Worm (Caenorhabditis elegans): ENCODE results near the gene F59E12.9.

Gene F59E12.9

ce11 chrII:5667540-5667939 is 20.7 kb upstream of the F59E12.9 start:
- TF ChIP-seq bed-3 (GFP tag; optimal IDR thresholded peaks at IDR 0.05) (no peak), nhr-76 (tag; optimal IDR thresholded peaks at IDR 0.05) (no peak), sem-2 (GFP tag; optimal IDR thresholded peaks at IDR 0.05) (peak; percentile 50), drap-1 (GFP tag; optimal IDR thresholded peaks at IDR 0.05) (peak; percentile 55), blmp-1 (tag; optimal IDR thresholded peaks at IDR 0.05) (no peak), mls-2 (tag; optimal IDR thresholded peaks at IDR 0.05) (no peak), lsy-2 (tag; optimal IDR thresholded peaks at IDR 0.05) (no peak), lin-32 (GFP tag; optimal IDR thresholded peaks at IDR 0.05) (no peak), elt-3 (tag; optimal IDR thresholded peaks at IDR 0.05) (no peak), ceh-39 (tag; optimal IDR thresholded peaks at IDR 0.05) (peak; percentile 70), ceh-43 (GFP tag; optimal IDR thresholded peaks at IDR 0.05) (no peak), ztf-11 (tag; optimal IDR thresholded peaks at IDR 0.05) (no peak), snpc-4 (tag; optimal IDR thresholded peaks at IDR 0.05) (no peak), elt-1 (tag; optimal IDR thresholded peaks at IDR 0.05; ENCODE audit: borderline replicate concordance, insufficient read depth) (peak; percentile 52)

- TF ChIP-seq elt-1 (tag; optimal IDR thresholded peaks at IDR 0.05; ENCODE audit: borderline replicate concordance, insufficient read depth) = no peak
- TF ChIP-seq cnd-1 (tag; optimal IDR thresholded peaks at IDR 0.05) = no peak
- TF ChIP-seq pha-4 (tag; optimal IDR thresholded peaks at IDR 0.05) = no peak
- no peak for TF ChIP-seq nhr-2 (tag; optimal IDR thresholded peaks at IDR 0.05)
- no peak for TF ChIP-seq hlh-1 (tag; optimal IDR thresholded peaks at IDR 0.05)
- TF ChIP-seq unc-62 (GFP tag; optimal IDR thresholded peaks at IDR 0.05) = no peak
- no peak for TF ChIP-seq lsy-2 (tag; optimal IDR thresholded peaks at IDR 0.05)
- TF ChIP-seq ceh-39 (tag; optimal IDR thresholded peaks at IDR 0.05) = no peak
- TF ChIP-seq ceh-43 (GFP tag; optimal IDR thresholded peaks at IDR 0.05) = no peak
- no peak for TF ChIP-seq mep-1 (tag; optimal IDR thresholded peaks at IDR 0.05)
- TF ChIP-seq mab-5 (tag; optimal IDR thresholded peaks at IDR 0.05) = no peak
- TF ChIP-seq nhr-28 (tag; optimal IDR thresholded peaks at IDR 0.05) = no peak
These were observed 19.1 kb upstream of the F59E12.9 start, which contains the start of gene C25H3.16 for ce11 chrII:5665991-5666390. Gene C25H3.16 (plus strand): TSS chrII:5666291.

ce11 chrII:5665029-5665428 is 18.2 kb upstream of the F59E12.9 start, which contains the start of gene C25H3.15:
Gene C25H3.15 (plus strand): TSS chrII:5665329.
- no peak for TF ChIP-seq ces-1 (GFP tag; optimal IDR thresholded peaks at IDR 0.05)
- TF ChIP-seq nhr-2 (tag; optimal IDR thresholded peaks at IDR 0.05) = no peak
- no peak for TF ChIP-seq elt-1 (tag; optimal IDR thresholded peaks at IDR 0.05; ENCODE audit: borderline replicate concordance, insufficient read depth)
- TF ChIP-seq drap-1 (GFP tag; optimal IDR thresholded peaks at IDR 0.05) = no peak
- no peak for TF ChIP-seq ztf-11 (tag; optimal IDR thresholded peaks at IDR 0.05)

ce11 chrII:5663180-5663791 is 16.4 kb upstream of the F59E12.9 start:
- no peak for TF ChIP-seq drap-1 (GFP tag; optimal IDR thresholded peaks at IDR 0.05)
- no peak for TF ChIP-seq blmp-1 (tag; optimal IDR thresholded peaks at IDR 0.05)
- no peak for TF ChIP-seq elt-1 (tag; optimal IDR thresholded peaks at IDR 0.05; ENCODE audit: borderline replicate concordance, insufficient read depth)
- TF ChIP-seq ceh-83 (GFP tag; optimal IDR thresholded peaks at IDR 0.05) = no peak
- no peak for TF ChIP-seq unc-39 (tag; optimal IDR thresholded peaks at IDR 0.05)
- no peak for TF ChIP-seq ces-1 (GFP tag; optimal IDR thresholded peaks at IDR 0.05)
- TF ChIP-seq sem-2 (GFP tag; optimal IDR thresholded peaks at IDR 0.05) = no peak
- no peak for TF ChIP-seq mep-1 (tag; optimal IDR thresholded peaks at IDR 0.05)
- TF ChIP-seq zip-8 (tag; optimal IDR thresholded peaks at IDR 0.05) = no peak
- TF ChIP-seq ztf-11 (tag; optimal IDR thresholded peaks at IDR 0.05) = no peak
- TF ChIP-seq elt-3 (tag; optimal IDR thresholded peaks at IDR 0.05) = no peak
- TF ChIP-seq sptf-1 (tag; optimal IDR thresholded peaks at IDR 0.05) = no peak

- TF ChIP-seq drap-1 (GFP tag; optimal IDR thresholded peaks at IDR 0.05) (peak; percentile 90), unc-39 (tag; optimal IDR thresholded peaks at IDR 0.05) (no peak), mep-1 (tag; optimal IDR thresholded peaks at IDR 0.05) (peak; percentile 44), nhr-2 (tag; optimal IDR thresholded peaks at IDR 0.05) (peak; percentile 38), cnd-1 (tag; optimal IDR thresholded peaks at IDR 0.05) (peak; percentile 78), tbx-8 (GFP tag; optimal IDR thresholded peaks at IDR 0.05) (peak; percentile 34), unc-62 (GFP tag; optimal IDR thresholded peaks at IDR 0.05) (peak; percentile 58), sptf-1 (tag; optimal IDR thresholded peaks at IDR 0.05) (peak; percentile 95), ceh-83 (GFP tag; optimal IDR thresholded peaks at IDR 0.05) (peak; percentile 90), lin-32 (GFP tag; optimal IDR thresholded peaks at IDR 0.05) (peak; percentile 70), ces-1 (GFP tag; optimal IDR thresholded peaks at IDR 0.05) (peak; percentile 61), flh-1 (GFP tag; optimal IDR thresholded peaks at IDR 0.05) (peak; percentile 1), ztf-11 (tag; optimal IDR thresholded peaks at IDR 0.05) (peak; percentile 62), lin-13 (tag; optimal IDR thresholded peaks at IDR 0.05) (no peak), nhr-28 (tag; optimal IDR thresholded peaks at IDR 0.05) (no peak), mls-2 (tag; optimal IDR thresholded peaks at IDR 0.05) (peak; percentile 97), nhr-76 (tag; optimal IDR thresholded peaks at IDR 0.05) (peak; percentile 54), ceh-39 (tag; optimal IDR thresholded peaks at IDR 0.05) (peak; percentile 73), nhr-12 (tag; optimal IDR thresholded peaks at IDR 0.05) (peak; percentile 23), blmp-1 (tag; optimal IDR thresholded peaks at IDR 0.05) (no peak), ceh-43 (GFP tag; optimal IDR thresholded peaks at IDR 0.05) (peak; percentile 66), zip-8 (tag; optimal IDR thresholded peaks at IDR 0.05) (no peak), bed-3 (GFP tag; optimal IDR thresholded peaks at IDR 0.05) (peak; percentile 54), pha-4 (tag; optimal IDR thresholded peaks at IDR 0.05) (peak; percentile 80), elt-3 (tag; optimal IDR thresholded peaks at IDR 0.05) (peak; percentile 76), elt-1 (tag; optimal IDR thresholded peaks at IDR 0.05; ENCODE audit: borderline replicate concordance, insufficient read depth) (no peak), snpc-4 (tag; optimal IDR thresholded peaks at IDR 0.05) (no peak), lsy-2 (tag; optimal IDR thresholded peaks at IDR 0.05) (peak; percentile 70), unc-120 (tag; optimal IDR thresholded peaks at IDR 0.05; ENCODE audit: poor library complexity, severe bottlenecking) (peak; percentile 93), nhr-237 (tag; optimal IDR thresholded peaks at IDR 0.05) (peak; percentile 71), hlh-1 (tag; optimal IDR thresholded peaks at IDR 0.05) (peak; percentile 79), ham-2 (GFP tag; optimal IDR thresholded peaks at IDR 0.05) (peak; percentile 96), mab-5 (tag; optimal IDR thresholded peaks at IDR 0.05) (no peak), sem-2 (GFP tag; optimal IDR thresholded peaks at IDR 0.05) (peak; percentile 77)
These were observed 14.9 kb upstream of the F59E12.9 start for ce11 chrII:5661735-5662177.

All from whole organism, mixed stage, embryonic.